Worm (Caenorhabditis elegans): Measurements from ENCODE around the gene lst-5.

Gene lst-5

DNA sequence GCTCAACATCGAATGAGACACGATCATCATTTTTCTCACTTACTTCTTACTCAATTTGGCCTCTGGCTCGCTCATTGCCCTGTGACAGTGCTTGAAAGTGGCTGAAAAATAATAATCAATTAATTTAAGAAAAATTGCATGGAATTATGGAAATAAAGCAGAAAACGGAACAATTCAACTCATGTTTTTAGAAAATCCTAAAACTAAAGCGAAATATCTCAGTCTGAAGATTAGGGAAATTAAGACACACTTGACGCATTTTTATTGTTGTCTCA, 49.5 kb downstream of the lst-5 start, which contains the start of gene kars-1:
Gene kars-1, minus strand, starts transcription at position 101 of the 275 bp plus-strand sequence.
- TF ChIP-seq nhr-76 (tag; optimal IDR thresholded peaks at IDR 0.05) = no peak

DNA sequence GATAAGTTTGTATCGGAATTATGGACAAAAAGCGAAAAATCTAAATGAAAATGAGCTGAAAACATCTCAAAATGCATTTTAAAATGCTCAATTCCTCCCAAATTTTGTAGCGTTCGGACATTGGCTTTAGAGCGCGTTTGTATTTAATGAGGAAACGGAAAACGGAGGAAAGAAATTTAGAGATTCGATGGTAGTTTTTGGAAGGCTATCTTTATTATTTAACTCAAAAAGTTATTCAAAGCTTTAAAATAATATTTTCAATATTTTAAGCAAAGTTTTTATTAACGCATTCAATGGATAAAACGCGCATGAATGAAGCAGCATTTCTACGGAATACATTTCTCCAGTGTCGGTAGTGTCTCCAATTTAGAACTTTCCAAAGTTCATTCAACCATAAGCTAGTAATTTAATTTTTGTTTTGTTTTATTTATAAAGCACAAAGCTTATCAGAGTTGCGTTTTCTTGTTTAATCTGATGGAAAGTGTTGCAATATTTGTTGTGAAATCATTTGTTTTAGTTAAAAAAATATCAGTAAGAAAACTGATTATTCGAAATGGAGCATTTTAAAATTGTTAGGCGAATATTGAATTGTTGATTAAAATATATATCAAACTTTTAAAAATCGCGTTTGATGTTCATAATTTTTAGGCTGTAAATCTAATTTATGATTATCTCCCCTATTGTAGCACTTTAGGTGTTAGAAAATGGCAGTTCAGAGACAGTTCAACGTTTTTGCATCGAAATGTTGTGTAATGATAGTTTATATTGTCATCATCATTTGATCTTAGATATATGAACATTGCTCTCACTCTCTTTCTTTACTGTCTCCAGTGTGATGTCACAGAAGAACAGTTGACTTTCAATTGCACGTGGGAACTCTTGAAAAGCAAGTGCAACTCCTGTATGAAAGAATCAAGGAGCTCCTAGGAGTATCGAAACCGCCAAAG, 50.1 kb downstream of the lst-5 start:
- no peak for TF ChIP-seq ceh-43 (GFP tag; optimal IDR thresholded peaks at IDR 0.05)
- TF ChIP-seq mab-5 (tag; optimal IDR thresholded peaks at IDR 0.05) = no peak
- no peak for TF ChIP-seq elt-3 (tag; optimal IDR thresholded peaks at IDR 0.05)
- no peak for TF ChIP-seq sem-2 (GFP tag; optimal IDR thresholded peaks at IDR 0.05)
- TF ChIP-seq bed-3 (GFP tag; optimal IDR thresholded peaks at IDR 0.05) = no peak
- TF ChIP-seq cnd-1 (tag; optimal IDR thresholded peaks at IDR 0.05) = peak; percentile 30
- TF ChIP-seq ces-1 (GFP tag; optimal IDR thresholded peaks at IDR 0.05) = peak; percentile 95
- TF ChIP-seq lin-32 (GFP tag; optimal IDR thresholded peaks at IDR 0.05) = no peak
- no peak for TF ChIP-seq flh-1 (GFP tag; optimal IDR thresholded peaks at IDR 0.05)
- TF ChIP-seq sptf-1 (tag; optimal IDR thresholded peaks at IDR 0.05) = peak; percentile 68
- no peak for TF ChIP-seq zip-8 (tag; optimal IDR thresholded peaks at IDR 0.05)
- TF ChIP-seq unc-39 (tag; optimal IDR thresholded peaks at IDR 0.05) = no peak
- peak; percentile 76 for TF ChIP-seq nhr-237 (tag; optimal IDR thresholded peaks at IDR 0.05)
- peak; percentile 80 for TF ChIP-seq lsy-2 (tag; optimal IDR thresholded peaks at IDR 0.05)
- TF ChIP-seq mep-1 (tag; optimal IDR thresholded peaks at IDR 0.05) = peak; percentile 63
- TF ChIP-seq unc-120 (tag; optimal IDR thresholded peaks at IDR 0.05; ENCODE audit: poor library complexity, severe bottlenecking) = no peak
- TF ChIP-seq blmp-1 (tag; optimal IDR thresholded peaks at IDR 0.05) = no peak
- no peak for TF ChIP-seq nhr-76 (tag; optimal IDR thresholded peaks at IDR 0.05)
- TF ChIP-seq ztf-11 (tag; optimal IDR thresholded peaks at IDR 0.05) = no peak
- TF ChIP-seq lin-13 (tag; optimal IDR thresholded peaks at IDR 0.05) = peak; percentile 4

ce11 chrII:7073537-7073913, 50.8 kb downstream of the lst-5 start, which contains the start of gene kat-1:
Gene kat-1 (plus strand): TSS chrII:7073814.
- TF ChIP-seq nhr-12 (tag; optimal IDR thresholded peaks at IDR 0.05) (no peak), drap-1 (GFP tag; optimal IDR thresholded peaks at IDR 0.05) (no peak), lin-32 (GFP tag; optimal IDR thresholded peaks at IDR 0.05) (no peak), lin-13 (tag; optimal IDR thresholded peaks at IDR 0.05) (no peak), ces-1 (GFP tag; optimal IDR thresholded peaks at IDR 0.05) (no peak), elt-1 (tag; optimal IDR thresholded peaks at IDR 0.05; ENCODE audit: borderline replicate concordance, insufficient read depth) (no peak), sem-2 (GFP tag; optimal IDR thresholded peaks at IDR 0.05) (no peak), ztf-11 (tag; optimal IDR thresholded peaks at IDR 0.05) (no peak), sptf-1 (tag; optimal IDR thresholded peaks at IDR 0.05) (no peak), mls-2 (tag; optimal IDR thresholded peaks at IDR 0.05) (no peak), cnd-1 (tag; optimal IDR thresholded peaks at IDR 0.05) (no peak), elt-3 (tag; optimal IDR thresholded peaks at IDR 0.05) (no peak), hlh-1 (tag; optimal IDR thresholded peaks at IDR 0.05) (no peak), tbx-8 (GFP tag; optimal IDR thresholded peaks at IDR 0.05) (no peak), ceh-43 (GFP tag; optimal IDR thresholded peaks at IDR 0.05) (no peak), nhr-28 (tag; optimal IDR thresholded peaks at IDR 0.05) (no peak), nhr-76 (tag; optimal IDR thresholded peaks at IDR 0.05) (no peak), bed-3 (GFP tag; optimal IDR thresholded peaks at IDR 0.05) (no peak), mep-1 (tag; optimal IDR thresholded peaks at IDR 0.05) (no peak), nhr-237 (tag; optimal IDR thresholded peaks at IDR 0.05) (no peak)

Data from whole organism, mixed stage, embryonic.